Worm (Caenorhabditis elegans): ENCODE data around the gene W06G6.2.

Gene W06G6.2

DNA sequence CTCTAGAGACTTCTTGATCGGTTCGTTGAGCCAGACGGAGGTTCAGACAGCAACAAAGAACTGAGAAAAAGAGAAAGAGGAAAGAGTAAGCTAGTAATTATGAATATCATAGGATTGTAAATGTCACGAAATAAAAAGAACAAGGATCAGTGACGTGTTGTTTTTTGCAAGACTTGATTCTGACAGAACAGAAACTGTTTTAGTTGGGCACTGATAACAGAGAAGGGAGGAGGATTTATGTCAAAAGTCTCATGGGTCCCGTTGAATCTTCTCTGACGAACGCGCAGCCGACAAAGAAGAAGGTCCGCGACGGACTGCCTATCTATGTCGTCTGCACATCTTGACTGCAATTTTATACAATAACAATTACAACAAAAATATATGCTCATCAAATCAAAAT, 28.5 kb upstream of the W06G6.2 start, which contains the start of gene T03E6.9:
Gene T03E6.9 (minus strand): TSS at position 101 of the 400 bp plus-strand sequence.
- no peak for TF ChIP-seq W03F9.2 (tag; optimal IDR thresholded peaks at IDR 0.05)
- no peak for TF ChIP-seq dao-5 (tag; optimal IDR thresholded peaks at IDR 0.05)
- no peak for TF ChIP-seq him-1 (tag; optimal IDR thresholded peaks at IDR 0.05)

DNA sequence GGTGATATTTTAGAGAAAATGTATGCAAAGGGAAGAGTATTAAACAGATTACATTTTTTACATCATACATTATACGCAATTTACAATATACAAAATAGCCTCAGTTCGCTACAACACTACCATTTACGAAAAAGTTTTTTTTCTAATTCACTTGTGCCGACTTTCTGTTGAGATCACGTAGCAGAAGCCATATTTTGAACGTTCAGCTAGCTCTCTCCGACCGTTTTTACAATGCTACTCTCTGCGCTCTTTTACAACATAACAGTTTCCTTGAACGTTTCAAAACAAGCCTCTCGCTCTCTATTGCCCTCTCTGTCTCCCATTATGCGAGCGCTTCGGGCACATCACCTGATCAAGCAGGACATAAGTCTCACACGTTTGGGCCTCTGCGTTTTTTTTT, 26.0 kb upstream of the W06G6.2 start, which contains the start of gene T03E6.8:
Gene T03E6.8 (minus strand): TSS at position 101 of the 400 bp plus-strand sequence.
- TF ChIP-seq dao-5 (tag; optimal IDR thresholded peaks at IDR 0.05) (no peak), him-1 (tag; optimal IDR thresholded peaks at IDR 0.05) (no peak), W03F9.2 (tag; optimal IDR thresholded peaks at IDR 0.05) (no peak)

DNA sequence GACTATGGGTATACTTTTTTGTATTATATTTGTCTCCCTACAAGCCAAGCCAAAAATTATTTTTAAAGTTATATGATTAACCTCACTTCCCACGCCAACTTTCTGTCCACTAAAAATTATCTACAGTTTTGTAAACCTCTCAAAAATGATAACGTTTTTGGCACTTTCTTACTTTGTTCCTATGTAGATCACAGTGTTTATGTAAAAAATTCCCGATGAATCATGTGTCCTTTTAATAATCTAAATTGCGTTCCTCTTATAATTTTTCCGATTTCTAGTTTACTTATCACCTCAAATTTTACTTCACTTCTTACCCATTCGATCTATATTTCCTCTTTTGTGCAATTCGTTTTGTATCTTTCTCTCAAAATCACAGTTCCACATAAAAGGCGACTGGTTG, 24.8 kb upstream of the W06G6.2 start:
- TF ChIP-seq W03F9.2 (tag; optimal IDR thresholded peaks at IDR 0.05), result no peak
- TF ChIP-seq dao-5 (tag; optimal IDR thresholded peaks at IDR 0.05), result no peak
- TF ChIP-seq him-1 (tag; optimal IDR thresholded peaks at IDR 0.05), result no peak

DNA sequence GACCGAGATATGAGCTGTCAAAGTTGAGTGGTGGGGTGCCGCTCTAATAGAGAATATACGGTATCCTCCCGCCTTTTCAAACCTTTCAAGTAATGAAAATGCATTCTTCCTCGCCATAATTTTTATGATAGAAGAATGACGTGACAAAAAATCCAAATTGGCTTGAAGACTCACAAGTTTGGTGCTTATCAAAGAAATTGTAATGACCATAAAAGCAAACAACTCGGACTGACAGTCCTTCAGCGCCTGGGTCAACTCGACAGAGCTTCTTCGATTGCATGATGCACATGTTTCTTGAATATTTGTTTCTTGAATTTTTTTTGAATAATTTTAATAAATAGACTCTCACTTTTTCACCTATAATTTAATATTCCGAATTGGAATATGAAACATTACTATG, 23.6 kb upstream of the W06G6.2 start:
- no peak for TF ChIP-seq W03F9.2 (tag; optimal IDR thresholded peaks at IDR 0.05)
- no peak for TF ChIP-seq him-1 (tag; optimal IDR thresholded peaks at IDR 0.05)
- no peak for TF ChIP-seq dao-5 (tag; optimal IDR thresholded peaks at IDR 0.05)

DNA sequence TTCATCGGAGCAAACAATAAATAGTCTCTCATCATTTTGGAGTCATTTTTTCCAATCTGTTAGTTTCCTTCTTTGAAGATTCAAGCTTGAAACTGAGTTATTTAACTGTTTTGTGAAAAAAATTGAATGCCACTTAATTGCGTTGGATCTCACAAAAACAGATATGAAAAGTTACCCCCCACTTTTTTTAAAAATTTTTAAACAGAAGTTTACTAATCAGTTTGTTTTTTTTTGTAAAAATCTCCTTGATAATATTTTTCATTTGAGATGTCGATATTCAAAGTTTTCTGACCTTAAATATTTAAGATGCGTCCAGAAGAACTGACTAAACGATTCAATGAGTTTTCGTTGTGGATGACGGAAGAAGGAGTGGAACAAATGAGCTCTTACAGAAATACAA, 22.8 kb upstream of the W06G6.2 start, which contains the start of gene Y32B12C.1:
Gene Y32B12C.1 (plus strand): TSS at position 301 of the 400 bp plus-strand sequence.
- no peak for TF ChIP-seq dao-5 (tag; optimal IDR thresholded peaks at IDR 0.05)
- TF ChIP-seq him-1 (tag; optimal IDR thresholded peaks at IDR 0.05), result no peak

DNA sequence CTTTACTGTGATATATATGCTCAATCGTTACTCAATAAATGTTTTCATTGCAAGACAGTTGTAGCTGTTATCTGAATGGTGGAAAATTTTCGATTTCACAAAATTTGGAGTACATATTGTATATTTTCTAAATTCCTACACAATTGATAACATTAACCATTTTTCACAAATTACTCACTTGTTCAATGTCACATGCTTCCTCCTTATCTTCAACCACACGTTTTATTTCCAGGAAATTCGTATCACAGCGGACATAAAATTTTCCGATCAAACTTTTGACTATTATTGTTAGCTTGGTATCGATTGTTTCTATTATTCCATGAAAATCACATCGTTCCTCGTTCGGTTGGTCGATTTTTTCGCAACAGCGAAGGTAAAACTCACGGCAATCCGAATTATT, 20.6 kb upstream of the W06G6.2 start:
- TF ChIP-seq him-1 (tag; optimal IDR thresholded peaks at IDR 0.05), result no peak
- TF ChIP-seq W03F9.2 (tag; optimal IDR thresholded peaks at IDR 0.05), result no peak
- TF ChIP-seq dao-5 (tag; optimal IDR thresholded peaks at IDR 0.05), result no peak

ce11 chrV:16610094-16610493, 19.0 kb upstream of the W06G6.2 start:
- TF ChIP-seq dao-5 (tag; optimal IDR thresholded peaks at IDR 0.05) (no peak), W03F9.2 (tag; optimal IDR thresholded peaks at IDR 0.05) (no peak), him-1 (tag; optimal IDR thresholded peaks at IDR 0.05) (no peak)

DNA sequence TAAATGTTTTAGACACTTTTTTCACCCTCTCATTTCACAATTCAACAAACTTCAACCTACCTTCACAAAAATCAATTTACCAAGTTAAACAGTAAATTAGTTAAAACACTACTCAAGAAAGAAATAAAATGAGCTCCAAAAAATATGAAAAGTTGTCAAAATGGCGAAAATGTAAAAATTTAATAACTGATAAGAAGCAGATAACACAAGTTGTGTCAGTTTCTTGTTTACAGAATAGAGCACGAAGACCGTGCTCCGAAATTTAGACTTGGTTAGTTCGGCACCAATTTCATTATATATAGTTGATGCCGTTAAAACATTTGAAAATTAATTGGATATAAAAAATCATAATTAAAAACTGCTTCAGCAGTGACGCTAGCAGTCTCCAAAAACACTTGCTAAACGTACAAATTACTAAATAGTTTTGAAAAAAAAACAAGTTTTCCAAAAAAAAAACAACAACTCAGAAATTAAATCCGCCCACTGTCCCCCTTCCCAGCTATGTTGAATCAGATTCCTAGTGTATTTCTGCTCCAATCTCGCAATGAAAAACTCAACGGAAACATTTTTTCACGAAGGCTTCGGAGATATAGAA, 18.2 kb upstream of the W06G6.2 start, which contains the start of gene srw-54:
Gene srw-54 (plus strand): TSS at position 545 of the 595 bp plus-strand sequence.
- TF ChIP-seq dao-5 (tag; optimal IDR thresholded peaks at IDR 0.05), result no peak
- TF ChIP-seq W03F9.2 (tag; optimal IDR thresholded peaks at IDR 0.05), result no peak
- no peak for TF ChIP-seq him-1 (tag; optimal IDR thresholded peaks at IDR 0.05)

DNA sequence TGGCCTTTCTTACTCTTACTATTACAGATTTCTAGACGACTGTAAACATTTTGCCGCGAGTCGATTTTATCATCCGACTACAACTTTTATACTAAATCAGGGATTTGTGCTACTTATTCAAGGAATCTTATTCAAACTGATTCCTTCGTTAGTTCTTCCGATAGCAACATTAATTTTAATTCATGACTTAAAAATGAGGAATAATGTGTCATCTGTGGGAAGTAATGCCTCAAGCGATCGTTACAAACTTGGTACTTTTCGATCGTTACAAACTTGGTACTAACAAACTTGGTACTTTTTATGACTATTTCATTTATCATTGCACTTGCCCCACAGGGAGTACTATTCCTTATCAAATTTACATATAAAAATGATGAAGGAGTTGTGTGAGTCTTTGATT, 11.6 kb upstream of the W06G6.2 start, which contains the start of gene Y70C5A.4:
Gene Y70C5A.4 (plus strand): TSS at position 301 of the 400 bp plus-strand sequence.
- no peak for TF ChIP-seq dao-5 (tag; optimal IDR thresholded peaks at IDR 0.05)
- no peak for TF ChIP-seq him-1 (tag; optimal IDR thresholded peaks at IDR 0.05)
- no peak for TF ChIP-seq W03F9.2 (tag; optimal IDR thresholded peaks at IDR 0.05)

DNA sequence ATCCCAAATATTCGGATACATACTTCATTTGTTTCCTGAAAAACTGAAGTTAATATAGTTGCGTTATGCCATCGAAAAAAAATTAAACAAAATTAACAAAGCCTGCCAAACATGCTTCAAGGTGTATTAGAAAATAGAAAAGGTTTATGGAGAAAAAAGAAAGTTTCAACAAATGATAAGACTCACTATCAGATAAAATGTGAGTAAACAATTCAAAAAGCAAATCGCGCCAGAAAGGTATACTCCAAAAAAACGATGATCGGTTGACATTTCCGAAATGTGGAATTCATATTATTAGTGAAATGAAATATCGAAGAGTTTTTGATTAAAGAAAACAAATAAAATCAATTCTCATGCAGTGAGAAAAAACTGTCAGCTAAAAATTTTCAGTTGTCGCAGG, 8.2 kb upstream of the W06G6.2 start, which contains the start of gene Y70C5A.3:
Gene Y70C5A.3 (minus strand): TSS at position 50 of the 400 bp plus-strand sequence.
- TF ChIP-seq dao-5 (tag; optimal IDR thresholded peaks at IDR 0.05), result no peak
- TF ChIP-seq him-1 (tag; optimal IDR thresholded peaks at IDR 0.05), result no peak
- no peak for TF ChIP-seq W03F9.2 (tag; optimal IDR thresholded peaks at IDR 0.05)

- TF ChIP-seq W03F9.2 (tag; optimal IDR thresholded peaks at IDR 0.05), result no peak
- TF ChIP-seq him-1 (tag; optimal IDR thresholded peaks at IDR 0.05), result no peak
- no peak for TF ChIP-seq dao-5 (tag; optimal IDR thresholded peaks at IDR 0.05)
Observed at ce11 chrV:16621894-16622293, 7.2 kb upstream of the W06G6.2 start.

- no peak for TF ChIP-seq him-1 (tag; optimal IDR thresholded peaks at IDR 0.05)
- TF ChIP-seq dao-5 (tag; optimal IDR thresholded peaks at IDR 0.05), result no peak
- no peak for TF ChIP-seq W03F9.2 (tag; optimal IDR thresholded peaks at IDR 0.05)
Observed at ce11 chrV:16622754-16623261, 6.3 kb upstream of the W06G6.2 start, which contains the start of gene Y70C5A.2. TSS of gene Y70C5A.2 (minus strand) at chrV:16623211.

ce11 chrV:16627962-16628361, 1.1 kb upstream of the W06G6.2 start, which contains the start of gene oac-53:
TSS of gene oac-53 (minus strand) at chrV:16627970.
- TF ChIP-seq dao-5 (tag; optimal IDR thresholded peaks at IDR 0.05), result no peak
- no peak for TF ChIP-seq W03F9.2 (tag; optimal IDR thresholded peaks at IDR 0.05)
- no peak for TF ChIP-seq him-1 (tag; optimal IDR thresholded peaks at IDR 0.05)

DNA sequence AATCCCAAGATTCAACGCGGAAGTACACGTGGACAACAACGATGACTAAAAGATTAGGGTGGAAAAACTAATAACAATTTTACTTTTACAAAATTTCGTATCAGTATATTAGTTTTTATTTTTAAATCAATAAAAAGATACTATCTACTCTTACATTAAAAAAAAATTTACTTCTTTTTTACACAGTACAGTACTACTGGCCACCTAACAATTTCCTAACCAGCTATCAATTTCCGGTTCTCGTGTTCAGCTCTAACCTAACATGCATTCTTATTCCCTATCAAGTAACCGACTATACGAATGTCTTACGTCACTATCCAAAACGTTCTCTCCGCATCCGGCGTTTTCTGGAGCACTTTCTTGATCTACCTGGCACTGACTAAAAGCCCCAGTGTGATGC, 509 bp downstream of the W06G6.2 start, which contains the start of gene srd-21:
Gene srd-21 (plus strand): TSS at position 301 of the 400 bp plus-strand sequence.
- no peak for TF ChIP-seq dao-5 (tag; optimal IDR thresholded peaks at IDR 0.05)
